Worm (Caenorhabditis elegans): ENCODE measurements around the gene idpp-14.
"Not testable (repeated sequence)": the region's sequence is repeated elsewhere in the genome, so short reads cannot be mapped to it uniquely, and the experiment has no call there.

Gene idpp-14

ce11 chrX:16049573-16049972, 32.6 kb upstream of the idpp-14 start, which contains the start of gene cpd-2:
TSS of gene cpd-2 (plus strand) at chrX:16049873.
- TF ChIP-seq aly-1 (tag; optimal IDR thresholded peaks at IDR 0.05) (no peak), sea-1 (GFP tag; conservative IDR thresholded peaks at IDR 0.05) (no peak), tbx-37 (GFP tag; conservative IDR thresholded peaks at IDR 0.05) (no peak), pes-1 (GFP tag; IDR thresholded peaks at IDR 0.05) (no peak), tbx-11 (GFP tag; IDR thresholded peaks at IDR 0.05) (no peak), ets-7 (tag; optimal IDR thresholded peaks at IDR 0.05) (no peak), tra-4 (tag; optimal IDR thresholded peaks at IDR 0.05) (no peak), flt-1 (GFP tag; IDR thresholded peaks at IDR 0.05) (no peak), F13C5.2 (tag; optimal IDR thresholded peaks at IDR 0.05) (no peak), hnd-1 (tag; optimal IDR thresholded peaks at IDR 0.05) (no peak), ceh-13 (GFP tag; optimal IDR thresholded peaks at IDR 0.05) (no peak), hmg-4 (GFP tag; optimal IDR thresholded peaks at IDR 0.05) (no peak), scrt-1 (GFP tag; IDR thresholded peaks at IDR 0.05) (no peak), ama-1 (optimal IDR thresholded peaks at IDR 0.05) (no peak), B0310.2 (tag; optimal IDR thresholded peaks at IDR 0.05) (no peak), hmbx-1 (tag; optimal IDR thresholded peaks at IDR 0.05) (no peak), ceh-36 (tag; optimal IDR thresholded peaks at IDR 0.05) (no peak)

ce11 chrX:16055245-16055644, 26.9 kb upstream of the idpp-14 start, which contains the start of gene T27A8.7:
TSS of gene T27A8.7 (plus strand) at chrX:16055545.
- TF ChIP-seq hmg-4 (GFP tag; optimal IDR thresholded peaks at IDR 0.05): no peak

DNA sequence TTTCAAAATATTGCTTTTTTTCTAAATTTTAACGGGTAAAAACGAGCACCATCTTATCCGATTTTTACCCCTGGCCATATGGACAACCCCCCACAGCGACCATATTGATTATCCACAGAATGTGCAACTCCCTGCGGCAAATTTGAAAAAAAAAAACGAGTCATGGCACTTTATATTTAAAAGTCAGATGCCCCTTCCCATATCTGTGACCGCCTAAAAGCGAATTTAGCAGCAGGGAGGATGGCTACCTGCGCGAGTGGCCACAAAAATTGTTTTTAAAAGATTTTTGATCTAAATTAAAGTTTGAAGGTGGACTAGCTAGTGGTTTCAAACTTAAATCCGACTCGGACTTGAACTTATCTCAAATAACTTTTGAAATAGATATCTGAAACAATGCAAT, 25.7 kb upstream of the idpp-14 start:
- TF ChIP-seq B0310.2 (tag; optimal IDR thresholded peaks at IDR 0.05) (no peak), flt-1 (GFP tag; IDR thresholded peaks at IDR 0.05) (no peak), sea-1 (GFP tag; conservative IDR thresholded peaks at IDR 0.05) (peak; percentile 53; the same call in 1 of the 2 replicates), pes-1 (GFP tag; IDR thresholded peaks at IDR 0.05) (peak; percentile 47; the same call in 1 of the 2 replicates), ama-1 (optimal IDR thresholded peaks at IDR 0.05) (no peak), tbx-37 (GFP tag; conservative IDR thresholded peaks at IDR 0.05) (no peak), hmg-4 (GFP tag; optimal IDR thresholded peaks at IDR 0.05) (peak; percentile 50), tbx-11 (GFP tag; IDR thresholded peaks at IDR 0.05) (0 out of 2 replicates have a peak, but pooled peaks have one; percentile 14), F13C5.2 (tag; optimal IDR thresholded peaks at IDR 0.05) (peak; percentile 85), tra-4 (tag; optimal IDR thresholded peaks at IDR 0.05) (no peak), ceh-36 (tag; optimal IDR thresholded peaks at IDR 0.05) (no peak)

DNA sequence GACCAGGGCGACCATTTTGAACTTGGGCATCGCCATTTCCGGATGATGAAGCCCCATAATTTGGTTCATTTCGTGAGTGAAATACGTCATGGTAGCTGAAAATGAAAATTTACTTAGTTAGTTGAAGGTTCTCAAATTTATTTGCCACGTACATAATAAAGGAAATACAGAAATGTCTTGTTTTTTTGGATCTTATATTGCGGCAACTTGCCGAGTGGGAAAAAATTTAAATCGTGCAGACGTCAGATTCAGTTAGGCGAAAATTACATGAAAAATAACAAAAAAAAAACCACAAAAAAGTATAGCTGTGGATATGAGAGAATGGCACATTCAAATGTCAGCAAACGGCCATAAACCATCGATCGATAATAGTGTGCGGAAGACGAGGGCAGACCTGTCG, 23.3 kb upstream of the idpp-14 start, which contains the start of gene T27A8.2:
TSS of gene T27A8.2 (minus strand) at position 101 of the 400 bp plus-strand sequence.
- no peak for TF ChIP-seq aly-1 (tag; optimal IDR thresholded peaks at IDR 0.05)
- TF ChIP-seq hmg-4 (GFP tag; optimal IDR thresholded peaks at IDR 0.05): no peak
- TF ChIP-seq ama-1 (optimal IDR thresholded peaks at IDR 0.05): no peak
- no peak for TF ChIP-seq sea-1 (GFP tag; conservative IDR thresholded peaks at IDR 0.05)
- no peak for TF ChIP-seq ceh-36 (tag; optimal IDR thresholded peaks at IDR 0.05)
- no peak for TF ChIP-seq tbx-11 (GFP tag; IDR thresholded peaks at IDR 0.05)
- TF ChIP-seq flt-1 (GFP tag; IDR thresholded peaks at IDR 0.05): no peak
- no peak for TF ChIP-seq ceh-13 (GFP tag; optimal IDR thresholded peaks at IDR 0.05)
- TF ChIP-seq hmbx-1 (tag; optimal IDR thresholded peaks at IDR 0.05): no peak
- no peak for TF ChIP-seq scrt-1 (GFP tag; IDR thresholded peaks at IDR 0.05)
- TF ChIP-seq tbx-37 (GFP tag; conservative IDR thresholded peaks at IDR 0.05): no peak
- no peak for TF ChIP-seq F13C5.2 (tag; optimal IDR thresholded peaks at IDR 0.05)
- TF ChIP-seq hnd-1 (tag; optimal IDR thresholded peaks at IDR 0.05): no peak
- no peak for TF ChIP-seq B0310.2 (tag; optimal IDR thresholded peaks at IDR 0.05)
- no peak for TF ChIP-seq tra-4 (tag; optimal IDR thresholded peaks at IDR 0.05)
- TF ChIP-seq pes-1 (GFP tag; IDR thresholded peaks at IDR 0.05): no peak
- TF ChIP-seq ets-7 (tag; optimal IDR thresholded peaks at IDR 0.05): no peak

- TF ChIP-seq tbx-11 (GFP tag; IDR thresholded peaks at IDR 0.05); F13C5.2 (tag; optimal IDR thresholded peaks at IDR 0.05); ama-1 (optimal IDR thresholded peaks at IDR 0.05): not testable (repeated sequence)
Observed at ce11 chrX:16062385-16062784, 19.8 kb upstream of the idpp-14 start, which contains the start of gene T27A8.3. TSS of gene T27A8.3 (plus strand) at chrX:16062685.

- TF ChIP-seq tbx-37 (GFP tag; conservative IDR thresholded peaks at IDR 0.05) (no peak), tbx-11 (GFP tag; IDR thresholded peaks at IDR 0.05) (no peak), ets-7 (tag; optimal IDR thresholded peaks at IDR 0.05) (no peak), ceh-13 (GFP tag; optimal IDR thresholded peaks at IDR 0.05) (no peak), F13C5.2 (tag; optimal IDR thresholded peaks at IDR 0.05) (no peak), hmg-4 (GFP tag; optimal IDR thresholded peaks at IDR 0.05) (no peak), pes-1 (GFP tag; IDR thresholded peaks at IDR 0.05) (no peak), flt-1 (GFP tag; IDR thresholded peaks at IDR 0.05) (no peak), sea-1 (GFP tag; conservative IDR thresholded peaks at IDR 0.05) (no peak), hnd-1 (tag; optimal IDR thresholded peaks at IDR 0.05) (no peak)
Observed at ce11 chrX:16067984-16068383, 14.2 kb upstream of the idpp-14 start.

ce11 chrX:16072595-16072994, 9.6 kb upstream of the idpp-14 start, which contains the start of gene col-187:
TSS of gene col-187 (plus strand) at chrX:16072895.
- TF ChIP-seq ama-1 (optimal IDR thresholded peaks at IDR 0.05): no peak
- TF ChIP-seq aly-1 (tag; optimal IDR thresholded peaks at IDR 0.05): no peak
- no peak for TF ChIP-seq pes-1 (GFP tag; IDR thresholded peaks at IDR 0.05)
- TF ChIP-seq tbx-37 (GFP tag; conservative IDR thresholded peaks at IDR 0.05): no peak
- TF ChIP-seq scrt-1 (GFP tag; IDR thresholded peaks at IDR 0.05): no peak
- TF ChIP-seq ets-7 (tag; optimal IDR thresholded peaks at IDR 0.05): no peak
- no peak for TF ChIP-seq hmg-4 (GFP tag; optimal IDR thresholded peaks at IDR 0.05)
- no peak for TF ChIP-seq ceh-13 (GFP tag; optimal IDR thresholded peaks at IDR 0.05)
- TF ChIP-seq F13C5.2 (tag; optimal IDR thresholded peaks at IDR 0.05): no peak
- TF ChIP-seq hnd-1 (tag; optimal IDR thresholded peaks at IDR 0.05): no peak
- TF ChIP-seq hmbx-1 (tag; optimal IDR thresholded peaks at IDR 0.05): no peak

- no peak for TF ChIP-seq B0310.2 (tag; optimal IDR thresholded peaks at IDR 0.05)
- no peak for TF ChIP-seq ceh-13 (GFP tag; optimal IDR thresholded peaks at IDR 0.05)
- no peak for TF ChIP-seq flt-1 (GFP tag; IDR thresholded peaks at IDR 0.05)
- no peak for TF ChIP-seq ets-7 (tag; optimal IDR thresholded peaks at IDR 0.05)
- TF ChIP-seq hnd-1 (tag; optimal IDR thresholded peaks at IDR 0.05): no peak
- no peak for TF ChIP-seq hmg-4 (GFP tag; optimal IDR thresholded peaks at IDR 0.05)
- no peak for TF ChIP-seq pes-1 (GFP tag; IDR thresholded peaks at IDR 0.05)
- no peak for TF ChIP-seq hmbx-1 (tag; optimal IDR thresholded peaks at IDR 0.05)
- no peak for TF ChIP-seq tbx-37 (GFP tag; conservative IDR thresholded peaks at IDR 0.05)
- no peak for TF ChIP-seq ceh-36 (tag; optimal IDR thresholded peaks at IDR 0.05)
- TF ChIP-seq tbx-11 (GFP tag; IDR thresholded peaks at IDR 0.05): no peak
- no peak for TF ChIP-seq ama-1 (optimal IDR thresholded peaks at IDR 0.05)
- TF ChIP-seq aly-1 (tag; optimal IDR thresholded peaks at IDR 0.05): no peak
- TF ChIP-seq sea-1 (GFP tag; conservative IDR thresholded peaks at IDR 0.05): no peak
- TF ChIP-seq F13C5.2 (tag; optimal IDR thresholded peaks at IDR 0.05): no peak
- TF ChIP-seq scrt-1 (GFP tag; IDR thresholded peaks at IDR 0.05): no peak
- TF ChIP-seq tra-4 (tag; optimal IDR thresholded peaks at IDR 0.05): no peak
Observed at ce11 chrX:16076470-16076869, 5.7 kb upstream of the idpp-14 start, which contains the start of gene C30F2.4. TSS of gene C30F2.4 (minus strand) at chrX:16076570.
